Worm (Caenorhabditis elegans) whole organism, young adult: ENCODE measurements around the gene M199.134.
"Not testable (repeated sequence)": the region's sequence is repeated elsewhere in the genome, so short reads cannot be mapped to it uniquely, and the experiment has no call there.

Experiments used
- B0019.2 ChIP-seq: fragments of 200-800 bp; sonication (Bioruptor generic); conservative IDR thresholded peaks from 2 replicates; pipeline ENCODE4 v1.3.6; 2022; ENCODE audit warnings: missing genetic modification reagents, missing genetic modification characterization, missing compliant biosample characterization
- B0035.1 ChIP-seq: sonication (generic microtip); optimal IDR thresholded peaks from 2 replicates; lab custom pipeline; 2016; ENCODE audit warnings: missing genetic modification characterization, mild to moderate bottlenecking, missing compliant biosample characterization, missing genotype, missing genetic modification reagents
- D2030.7 ChIP-seq: fragments of 200-800 bp; sonication (Bioruptor generic); IDR thresholded peaks from 2 replicates; pipeline ENCODE4 v1.3.6; 2022; ENCODE audit warnings: missing genetic modification reagents, missing genetic modification characterization, missing compliant biosample characterization
- F39B2.1 ChIP-seq: fragments of 200-800 bp; sonication (Bioruptor generic); IDR thresholded peaks from 2 replicates; pipeline ENCODE4 v1.3.6; 2022; ENCODE audit warnings: missing genetic modification reagents, missing genetic modification characterization, missing compliant biosample characterization
- F49E8.2 ChIP-seq: sonication (generic microtip); optimal IDR thresholded peaks from 3 replicates; lab custom pipeline; 2017; ENCODE audit warnings: missing genetic modification characterization, mild to moderate bottlenecking, missing compliant biosample characterization, antibody characterized with exemption, moderate library complexity; ENCODE audit not compliant: insufficient read depth
- F55B11.4 ChIP-seq: sonication (generic microtip); optimal IDR thresholded peaks from 2 replicates; lab custom pipeline; 2016; ENCODE audit warnings: missing compliant biosample characterization, missing genetic modification characterization, borderline replicate concordance; ENCODE audit not compliant: insufficient read depth
- F57A8.1 ChIP-seq: fragments of 200-800 bp; sonication (Bioruptor generic); optimal IDR thresholded peaks from 2 replicates; lab custom pipeline; 2018; ENCODE audit warnings: mild to moderate bottlenecking, missing genetic modification characterization, moderate library complexity, missing compliant biosample characterization
- K11D2.4 ChIP-seq: fragments of 200-800 bp; sonication (Bioruptor generic); IDR thresholded peaks from 2 replicates; pipeline ENCODE4 v1.3.6; 2022; ENCODE audit warnings: missing genetic modification reagents, missing genetic modification characterization, missing compliant biosample characterization
- K12H6.12 ChIP-seq: fragments of 200-800 bp; sonication (Bioruptor generic); optimal IDR thresholded peaks from 2 replicates; lab custom pipeline; 2018; ENCODE audit warnings: mild to moderate bottlenecking, missing genetic modification characterization, missing compliant biosample characterization
- ama-1 ChIP-seq, 3 experiments: fragments of 150-350 bp in 1 of 3; sonication (generic microtip) in 2 of 3; optimal IDR thresholded peaks; 2 replicates each; lab custom pipeline; 2014 to 2018; ENCODE audit warnings: missing biosample characterization in 2 of 3, missing genetic modification characterization in 2 of 3, missing genetic modification reagents in 2 of 3
- bed-2 ChIP-seq: fragments of 200-800 bp; sonication (Bioruptor generic); IDR thresholded peaks from 2 replicates; pipeline ENCODE4 v1.3.6; 2022; ENCODE audit warnings: missing genetic modification reagents, missing genetic modification characterization, missing compliant biosample characterization
- dpl-1 ChIP-seq: fragments of 150-350 bp; optimal IDR thresholded peaks from 2 replicates; lab custom pipeline; 2014; ENCODE audit warnings: missing biosample characterization, missing genetic modification reagents, missing genetic modification characterization
- gei-17 ChIP-seq: fragments of 200-800 bp; sonication (Bioruptor generic); optimal IDR thresholded peaks from 2 replicates; lab custom pipeline; 2018; ENCODE audit warnings: mild to moderate bottlenecking, missing genetic modification characterization, missing compliant biosample characterization
- hlh-26 ChIP-seq: fragments of 200-800 bp; sonication (Bioruptor generic); conservative IDR thresholded peaks from 2 replicates; pipeline ENCODE4 v1.3.6; 2022; ENCODE audit warnings: missing genetic modification reagents, missing genetic modification characterization, missing compliant biosample characterization
- let-607 ChIP-seq, 2 experiments: fragments of 200-800 bp in 1 of 2; sonication (Bioruptor generic) in 1 of 2; sonication (generic microtip) in 1 of 2; optimal IDR thresholded peaks; 2 replicates each; lab custom pipeline; 2016 to 2018; ENCODE audit warnings: mild to moderate bottlenecking in 2 of 2, missing compliant biosample characterization in 2 of 2, missing genetic modification characterization in 2 of 2, moderate library complexity in 2 of 2, missing genotype in 1 of 2
- lsy-27 ChIP-seq: sonication (generic microtip); optimal IDR thresholded peaks from 2 replicates; lab custom pipeline; 2017; ENCODE audit warnings: missing genetic modification characterization, mild to moderate bottlenecking, missing compliant biosample characterization, antibody characterized with exemption, missing genotype, borderline replicate concordance; ENCODE audit not compliant: insufficient read depth
- mes-4 ChIP-seq: sonication (generic microtip); optimal IDR thresholded peaks from 2 replicates; lab custom pipeline; 2016; ENCODE audit warnings: missing genotype, missing genetic modification characterization, missing compliant biosample characterization
- nhr-27 ChIP-seq: fragments of 200-800 bp; sonication (Bioruptor generic); optimal IDR thresholded peaks from 2 replicates; lab custom pipeline; 2018; ENCODE audit warnings: mild to moderate bottlenecking, missing genetic modification characterization, moderate library complexity, missing compliant biosample characterization
- rcor-1 ChIP-seq: fragments of 200-800 bp; sonication (Bioruptor generic); IDR thresholded peaks from 2 replicates; pipeline ENCODE4 v1.3.6; 2022; ENCODE audit warnings: missing genetic modification reagents, missing genetic modification characterization, missing compliant biosample characterization
- rec-8 ChIP-seq, 2 experiments: sonication (generic microtip); optimal IDR thresholded peaks; 2 replicates each; lab custom pipeline; 2016; ENCODE audit warnings: mild to moderate bottlenecking in 2 of 2, missing genetic modification characterization in 2 of 2, missing genetic modification reagents in 2 of 2, missing genotype in 2 of 2, missing biosample characterization in 1 of 2, missing compliant biosample characterization in 1 of 2, moderate library complexity in 1 of 2
- rpc-1 ChIP-seq, 2 experiments: fragments of 150-350 bp in 1 of 2; sonication (generic microtip) in 1 of 2; optimal IDR thresholded peaks; 2 replicates each; lab custom pipeline; 2014 to 2018; ENCODE audit warnings: missing biosample characterization in 1 of 2, missing genetic modification characterization in 1 of 2, missing genetic modification reagents in 1 of 2, missing genotype in 1 of 2
- sea-2 ChIP-seq: fragments of 200-800 bp; sonication (Bioruptor generic); IDR thresholded peaks from 2 replicates; pipeline ENCODE4 v1.3.6; 2022; ENCODE audit warnings: missing genetic modification characterization, missing compliant biosample characterization
- snpc-1.1 ChIP-seq: sonication (generic microtip); optimal IDR thresholded peaks from 2 replicates; lab custom pipeline; 2017; ENCODE audit warnings: missing genetic modification characterization, mild to moderate bottlenecking, missing compliant biosample characterization, antibody characterized with exemption, moderate library complexity, missing genotype, missing genetic modification reagents; ENCODE audit not compliant: insufficient read depth
- somi-1 ChIP-seq: fragments of 200-800 bp; sonication (Bioruptor generic); optimal IDR thresholded peaks from 2 replicates; lab custom pipeline; 2018; ENCODE audit warnings: mild to moderate bottlenecking, missing genetic modification characterization, missing compliant biosample characterization
- unc-62 ChIP-seq: fragments of 150-350 bp; optimal IDR thresholded peaks from 2 replicates; lab custom pipeline; 2014; ENCODE audit warnings: missing biosample characterization, missing genetic modification reagents, missing genetic modification characterization
- zim-3 ChIP-seq: sonication (generic microtip); optimal IDR thresholded peaks from 2 replicates; lab custom pipeline; 2017; ENCODE audit warnings: mild to moderate bottlenecking, missing genetic modification characterization, moderate library complexity, missing compliant biosample characterization
- ztf-22 ChIP-seq: fragments of 200-800 bp; sonication (Bioruptor generic); optimal IDR thresholded peaks from 2 replicates; lab custom pipeline; 2018; ENCODE audit warnings: mild to moderate bottlenecking, missing genetic modification characterization, moderate library complexity, missing compliant biosample characterization
- ztf-26 ChIP-seq: sonication (generic microtip); optimal IDR thresholded peaks from 2 replicates; lab custom pipeline; 2017; ENCODE audit warnings: missing genetic modification characterization, missing compliant biosample characterization
- ztf-28 ChIP-seq: fragments of 200-800 bp; sonication (Bioruptor generic); IDR thresholded peaks from 2 replicates; pipeline ENCODE4 v1.3.6; 2022; ENCODE audit warnings: missing genetic modification reagents, missing genetic modification characterization, missing compliant biosample characterization
- ztf-6 ChIP-seq: fragments of 200-800 bp; sonication (Bioruptor generic); IDR thresholded peaks from 2 replicates; pipeline ENCODE4 v1.3.6; 2022; ENCODE audit warnings: missing genetic modification reagents, missing genetic modification characterization, missing compliant biosample characterization

M199.134 gene

DNA sequence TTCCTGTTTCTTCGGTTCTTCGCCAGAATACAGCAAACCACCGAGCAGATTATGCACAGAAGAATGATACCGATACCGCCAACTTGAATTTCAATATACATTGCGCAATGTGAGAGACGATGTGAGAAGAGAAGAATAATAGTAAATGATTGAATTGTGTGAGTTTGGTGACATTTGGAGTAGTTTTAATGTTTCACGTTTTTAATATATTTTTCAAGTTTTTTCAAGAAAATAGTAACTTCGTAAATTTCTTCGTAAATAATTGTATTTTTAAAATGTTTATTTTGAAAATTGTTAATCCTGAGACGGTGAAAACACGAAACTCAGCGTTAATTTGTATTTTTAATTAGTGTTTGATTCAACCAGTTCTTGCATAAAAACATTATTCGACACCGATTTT lies at the start of gene M199.134:
Gene M199.134 (minus strand): TSS at position 101 of the 400 bp plus-strand sequence.
- no peak for TF ChIP-seq F49E8.2 (tag; lab: Kevin White, UChicago)
- no peak for TF ChIP-seq unc-62 (GFP tag; lab: Kevin White, UChicago)
- TF ChIP-seq lsy-27 (tag; lab: Kevin White, UChicago) = no peak
- no peak for TF ChIP-seq somi-1 (GFP tag; lab: Kevin White, UChicago)
- no peak for TF ChIP-seq B0035.1 (tag; lab: Kevin White, UChicago)
- TF ChIP-seq ama-1 (optimal IDR thresholded peaks at IDR 0.05; lab: Kevin White, UChicago) = no peak
- TF ChIP-seq ama-1 (GFP tag; optimal IDR thresholded peaks at IDR 0.05; lab: Kevin White, UChicago) = no peak
- no peak for TF ChIP-seq F39B2.1
- no peak for TF ChIP-seq ztf-28 (GFP tag; lab: Robert Waterston, UW)
- TF ChIP-seq let-607 (tag; optimal IDR thresholded peaks at IDR 0.05; lab: Kevin White, UChicago) = no peak
- TF ChIP-seq F57A8.1 (GFP tag; lab: Kevin White, UChicago) = no peak
- no peak for TF ChIP-seq B0019.2 (GFP tag; lab: Robert Waterston, UW)
- TF ChIP-seq rec-8 (tag; optimal IDR thresholded peaks at IDR 0.05; lab: Kevin White, UChicago) = no peak
- TF ChIP-seq sea-2 (GFP tag; lab: Robert Waterston, UW) = no peak
- TF ChIP-seq K11D2.4 = no peak
- no peak for TF ChIP-seq hlh-26 (GFP tag; lab: Robert Waterston, UW)

DNA sequence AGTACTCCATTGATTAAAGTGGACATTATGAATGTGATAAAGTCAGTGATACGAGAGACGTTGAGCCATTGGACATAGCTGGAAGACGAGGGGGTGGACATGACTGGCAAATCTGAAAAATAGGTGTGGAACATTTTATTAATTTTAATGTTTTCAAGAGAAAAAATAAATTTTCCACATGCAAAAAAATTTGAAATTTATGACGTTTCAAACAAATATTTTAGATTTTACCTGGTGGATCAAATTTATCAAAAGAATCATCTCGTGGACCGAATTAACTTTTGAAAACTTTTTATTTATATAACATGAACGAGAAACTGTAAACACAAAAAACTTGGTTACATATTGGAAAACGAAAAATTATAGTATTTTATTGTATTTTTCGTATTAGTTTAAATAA lies 34.1 kb upstream of the M199.134 start, which contains the start of gene str-78:
Gene str-78 (minus strand): TSS at position 101 of the 400 bp plus-strand sequence.
- no peak for TF ChIP-seq ztf-26 (tag; lab: Kevin White, UChicago)

DNA sequence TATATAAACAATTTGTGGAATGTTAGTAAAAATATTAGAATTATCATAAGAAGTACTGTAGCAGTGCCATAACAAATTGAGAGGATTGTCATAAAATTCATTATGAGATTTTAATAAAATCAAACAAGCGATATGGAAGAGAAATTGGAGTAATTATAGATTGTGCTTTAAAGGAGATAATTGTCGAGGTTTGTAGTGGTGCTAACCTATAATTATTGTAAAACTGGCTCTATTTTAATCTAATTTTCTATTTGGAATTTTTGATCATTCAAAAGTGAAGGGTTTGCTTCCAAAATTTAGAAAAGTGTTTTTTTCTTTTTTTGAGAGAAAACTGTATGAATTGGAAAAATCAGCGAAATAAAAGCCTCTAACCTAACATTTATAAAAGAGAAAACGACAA lies 27.8 kb upstream of the M199.134 start, which contains the start of gene srg-51:
Gene srg-51 (minus strand): TSS at position 101 of the 400 bp plus-strand sequence.
- TF ChIP-seq rcor-1 (GFP tag; lab: Robert Waterston, UW) (no peak), snpc-1.1 (tag; lab: Kevin White, UChicago) (no peak), gei-17 (GFP tag; lab: Kevin White, UChicago) (no peak), D2030.7 (no peak), zim-3 (tag; lab: Kevin White, UChicago) (no peak), mes-4 (tag; lab: Kevin White, UChicago) (no peak), ztf-22 (GFP tag; lab: Kevin White, UChicago) (no peak)

DNA sequence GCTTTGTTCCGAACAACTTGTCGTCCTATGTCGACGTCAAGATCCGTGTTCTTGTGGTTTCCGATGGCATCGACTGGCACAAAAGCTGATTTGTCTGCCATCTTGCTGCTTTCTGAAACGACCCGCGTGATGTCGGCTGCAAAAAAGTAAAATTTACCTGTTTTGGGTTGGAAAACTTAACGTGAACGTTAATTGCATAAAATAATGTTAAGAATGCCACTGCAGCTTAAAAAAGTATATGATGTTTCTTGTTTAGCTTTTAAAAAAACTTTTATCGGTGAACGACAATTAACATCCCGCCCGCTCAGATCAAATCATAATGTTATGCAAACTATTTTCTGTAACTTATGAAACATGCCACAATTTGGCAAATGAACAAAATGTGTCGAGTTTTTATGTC lies 20.9 kb upstream of the M199.134 start, which contains the start of gene M199.8:
Gene M199.8 (minus strand): TSS at position 101 of the 400 bp plus-strand sequence.
- not testable (repeated sequence) for TF ChIP-seq rpc-1 (optimal IDR thresholded peaks at IDR 0.05; lab: Kevin White, UChicago); rpc-1 (tag; optimal IDR thresholded peaks at IDR 0.05; lab: Kevin White, UChicago); ztf-6 (GFP tag; lab: Robert Waterston, UW); rcor-1 (GFP tag; lab: Robert Waterston, UW)

DNA sequence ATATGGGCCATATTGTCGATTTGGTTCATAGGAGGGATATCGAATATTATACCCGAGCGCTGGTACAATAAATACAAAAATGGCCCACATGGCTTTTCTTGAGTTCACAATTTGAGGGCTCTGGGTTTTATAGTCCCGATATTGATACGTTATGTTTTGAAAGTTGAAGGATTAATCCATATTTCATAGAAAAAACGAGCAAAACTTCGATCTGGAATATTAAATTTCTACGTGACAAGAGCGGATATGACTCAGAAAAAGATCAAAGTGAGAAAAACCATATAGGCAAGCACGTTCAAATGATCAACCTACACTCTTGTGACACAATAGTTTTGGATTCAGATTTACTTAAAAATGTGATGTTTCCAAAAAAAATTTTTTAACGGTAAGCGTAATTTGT lies 18.7 kb upstream of the M199.134 start, which contains the start of gene col-135:
Gene col-135 (minus strand): TSS at position 101 of the 400 bp plus-strand sequence.
- TF ChIP-seq dpl-1 (GFP tag; lab: Kevin White, UChicago) = no peak
- TF ChIP-seq F55B11.4 (tag; lab: Kevin White, UChicago) = no peak
- TF ChIP-seq bed-2 (GFP tag; lab: Robert Waterston, UW) = no peak
- TF ChIP-seq lsy-27 (tag; lab: Kevin White, UChicago) = no peak
- TF ChIP-seq K12H6.12 (tag; lab: Kevin White, UChicago) = no peak
- no peak for TF ChIP-seq gei-17 (GFP tag; lab: Kevin White, UChicago)
- TF ChIP-seq nhr-27 (tag; lab: Kevin White, UChicago) = no peak
- TF ChIP-seq, all 124 proteins: peak for 0
